Fruit fly (Drosophila melanogaster) whole organism, prepupa: ENCODE results near the gene scrt.

Experiments
- CG3919 ChIP-seq: fragments of 200-800 bp; sonication (Bioruptor generic); optimal IDR thresholded peaks from 3 replicates; lab custom pipeline; 2016; ENCODE audit warnings: missing biosample characterization, missing genetic modification characterization
- CG6854 ChIP-seq: fragments of 200-800 bp; sonication (Bioruptor generic); optimal IDR thresholded peaks from 2 replicates; lab custom pipeline; 2017; ENCODE audit warnings: missing biosample characterization, mild to moderate bottlenecking, missing genetic modification characterization
- Eip78C ChIP-seq: fragments of 200-800 bp; sonication (Bioruptor generic); peaks from one replicate; lab custom pipeline; 2016; ENCODE audit warnings: missing biosample characterization, missing genetic modification characterization
- Ets21C ChIP-seq: fragments of 200-800 bp; sonication (Bioruptor generic); optimal IDR thresholded peaks from 3 replicates; lab custom pipeline; 2016; ENCODE audit warnings: missing biosample characterization, missing genetic modification characterization
- Sox102F ChIP-seq: fragments of 200-800 bp; sonication (Bioruptor generic); optimal IDR thresholded peaks from 2 replicates; lab custom pipeline; 2016; ENCODE audit warnings: missing biosample characterization, mild to moderate bottlenecking, missing genetic modification characterization
- acj6 ChIP-seq: fragments of 200-800 bp; sonication (Bioruptor generic); optimal IDR thresholded peaks from 3 replicates; lab custom pipeline; 2016; ENCODE audit warnings: missing biosample characterization, missing genetic modification characterization
- spab ChIP-seq: fragments of 200-800 bp; sonication (Bioruptor generic); optimal IDR thresholded peaks from 2 replicates; lab custom pipeline; 2017; ENCODE audit warnings: missing biosample characterization, mild to moderate bottlenecking, missing genetic modification characterization, missing genetic modification reagents

dm6 chr3L:3947301-3947941, 36.3 kb upstream of the scrt start, which contains the start of gene CG10853:
- no peak for TF ChIP-seq CG6854 (GFP tag; lab: Kevin White, UChicago)
- no peak for TF ChIP-seq acj6 (GFP tag; lab: Kevin White, UChicago)
- TF ChIP-seq Sox102F (GFP tag; lab: Kevin White, UChicago) = no peak
- no peak for TF ChIP-seq Eip78C
- no peak for TF ChIP-seq spab
- TF ChIP-seq CG3919 (GFP tag; lab: Kevin White, UChicago) = no peak
- no peak for TF ChIP-seq Ets21C (GFP tag; lab: Kevin White, UChicago)
